Worm (Caenorhabditis elegans) whole organism, mixed stage, embryonic: ENCODE data around the gene B0280.2.

Experiments used
- M03D4.4 ChIP-seq: sonication (generic microtip); optimal IDR thresholded peaks from 2 replicates; lab custom pipeline; 2017; ENCODE audit warnings: mild to moderate bottlenecking, missing genetic modification characterization, missing compliant biosample characterization
- bed-3 ChIP-seq: fragments of 200-800 bp; sonication (Bioruptor generic); optimal IDR thresholded peaks from 3 replicates; lab custom pipeline; 2018; ENCODE audit warnings: mild to moderate bottlenecking, missing genetic modification characterization, moderate library complexity, missing compliant biosample characterization
- ceh-39 ChIP-seq: fragments of 150-350 bp; optimal IDR thresholded peaks from 2 replicates; lab custom pipeline; 2014; ENCODE audit warnings: missing biosample characterization, missing genetic modification characterization
- ceh-43 ChIP-seq: fragments of 200-800 bp; sonication (Bioruptor generic); optimal IDR thresholded peaks from 2 replicates; lab custom pipeline; 2018; ENCODE audit warnings: mild to moderate bottlenecking, missing genetic modification characterization, moderate library complexity, missing compliant biosample characterization
- ces-1 ChIP-seq: fragments of 150-350 bp; optimal IDR thresholded peaks from 2 replicates; lab custom pipeline; 2014; ENCODE audit warnings: missing biosample characterization, missing genetic modification reagents, missing genetic modification characterization
- cnd-1 ChIP-seq: fragments of 200-800 bp; sonication (Bioruptor generic); optimal IDR thresholded peaks from 2 replicates; lab custom pipeline; 2018; ENCODE audit warnings: mild to moderate bottlenecking, missing genetic modification characterization, missing compliant biosample characterization
- drap-1 ChIP-seq: fragments of 200-800 bp; sonication (Bioruptor generic); optimal IDR thresholded peaks from 3 replicates; lab custom pipeline; 2018; ENCODE audit warnings: mild to moderate bottlenecking, missing genetic modification characterization, missing compliant biosample characterization
- elt-1 ChIP-seq: sonication (generic microtip); optimal IDR thresholded peaks from 2 replicates; lab custom pipeline; 2017; ENCODE audit warnings: missing genetic modification characterization, mild to moderate bottlenecking, missing compliant biosample characterization, antibody characterized with exemption, moderate library complexity, borderline replicate concordance; ENCODE audit not compliant: insufficient read depth
- ham-2 ChIP-seq: fragments of 200-800 bp; sonication (Bioruptor generic); optimal IDR thresholded peaks from 2 replicates; lab custom pipeline; 2018; ENCODE audit warnings: mild to moderate bottlenecking, missing genetic modification characterization, missing compliant biosample characterization
- hlh-1 ChIP-seq: fragments of 150-350 bp; optimal IDR thresholded peaks from 2 replicates; lab custom pipeline; 2014; ENCODE audit warnings: missing biosample characterization, missing genetic modification reagents, missing genetic modification characterization
- lin-32 ChIP-seq: fragments of 200-800 bp; sonication (Bioruptor generic); optimal IDR thresholded peaks from 2 replicates; lab custom pipeline; 2018; ENCODE audit warnings: mild to moderate bottlenecking, missing genetic modification characterization, missing compliant biosample characterization
- lsy-2 ChIP-seq: fragments of 150-350 bp; optimal IDR thresholded peaks from 2 replicates; lab custom pipeline; 2014; ENCODE audit warnings: missing biosample characterization, missing genetic modification characterization
- mab-5 ChIP-seq: fragments of 150-350 bp; optimal IDR thresholded peaks from 2 replicates; lab custom pipeline; 2014; ENCODE audit warnings: missing biosample characterization, missing genetic modification characterization
- mep-1 ChIP-seq: fragments of 150-350 bp; optimal IDR thresholded peaks from 2 replicates; lab custom pipeline; 2017; ENCODE audit warnings: missing biosample characterization, missing genetic modification reagents, missing genetic modification characterization, inconsistent platforms
- mls-2 ChIP-seq: sonication (generic microtip); optimal IDR thresholded peaks from 2 replicates; lab custom pipeline; 2016; ENCODE audit warnings: mild to moderate bottlenecking, missing genetic modification characterization, moderate library complexity, missing compliant biosample characterization
- nhr-2 ChIP-seq: fragments of 150-350 bp; optimal IDR thresholded peaks from 2 replicates; lab custom pipeline; 2014; ENCODE audit warnings: missing biosample characterization, missing genetic modification characterization
- nhr-237 ChIP-seq: fragments of 150-350 bp; optimal IDR thresholded peaks from 2 replicates; lab custom pipeline; 2014; ENCODE audit warnings: missing biosample characterization, missing genetic modification characterization
- nhr-28 ChIP-seq: fragments of 150-350 bp; optimal IDR thresholded peaks from 2 replicates; lab custom pipeline; 2014; ENCODE audit warnings: missing biosample characterization, missing genetic modification characterization
- nhr-76 ChIP-seq: sonication (generic microtip); optimal IDR thresholded peaks from 2 replicates; lab custom pipeline; 2017; ENCODE audit warnings: missing biosample characterization, missing genetic modification characterization
- sem-2 ChIP-seq: fragments of 200-800 bp; sonication (Bioruptor generic); optimal IDR thresholded peaks from 2 replicates; lab custom pipeline; 2018; ENCODE audit warnings: mild to moderate bottlenecking, missing genetic modification characterization, missing compliant biosample characterization
- snpc-4 ChIP-seq: fragments of 150-350 bp; optimal IDR thresholded peaks from 2 replicates; lab custom pipeline; 2014; ENCODE audit warnings: missing biosample characterization, missing genetic modification characterization
- sptf-1 ChIP-seq: sonication (generic microtip); optimal IDR thresholded peaks from 2 replicates; lab custom pipeline; 2017; ENCODE audit warnings: mild to moderate bottlenecking, missing genetic modification characterization, moderate library complexity, missing compliant biosample characterization
- tbx-8 ChIP-seq: fragments of 200-800 bp; sonication (Bioruptor generic); optimal IDR thresholded peaks from 2 replicates; lab custom pipeline; 2018; ENCODE audit warnings: mild to moderate bottlenecking, missing genetic modification characterization, moderate library complexity, missing compliant biosample characterization
- unc-120 ChIP-seq: sonication (generic microtip); optimal IDR thresholded peaks from 2 replicates; lab custom pipeline; 2017; ENCODE audit warnings: missing genetic modification characterization, missing compliant biosample characterization; ENCODE audit not compliant: poor library complexity, severe bottlenecking
- zip-8 ChIP-seq: fragments of 150-350 bp; optimal IDR thresholded peaks from 2 replicates; lab custom pipeline; 2014; ENCODE audit warnings: missing biosample characterization, missing genetic modification characterization
- ztf-11 ChIP-seq: fragments of 150-350 bp; optimal IDR thresholded peaks from 2 replicates; lab custom pipeline; 2014; ENCODE audit warnings: missing biosample characterization, missing genetic modification characterization

B0280.2 gene

ce11 chrIII:7142172-7142601 lies 17.7 kb downstream of the B0280.2 start:
- TF ChIP-seq ces-1 (peak; percentile 5), unc-120 (tag; lab: Kevin White, UChicago) (no peak)

- no peak for TF ChIP-seq ceh-39
- TF ChIP-seq ces-1, result peak; percentile 72
- TF ChIP-seq nhr-2 (tag; lab: Kevin White, UChicago), result no peak
- TF ChIP-seq nhr-237 (tag; lab: Kevin White, UChicago), result no peak
- no peak for TF ChIP-seq lsy-2
- TF ChIP-seq tbx-8 (GFP tag; lab: Kevin White, UChicago), result no peak
- TF ChIP-seq mls-2 (tag; lab: Kevin White, UChicago), result no peak
- no peak for TF ChIP-seq ham-2
These were observed 20.3 kb downstream of the B0280.2 start, which contains the start of gene glr-2 for ce11 chrIII:7144749-7145148. Gene glr-2, minus strand, starts transcription at chrIII:7144959.

ce11 chrIII:7146341-7146740 lies 21.9 kb downstream of the B0280.2 start:
- TF ChIP-seq drap-1 (GFP tag; lab: Kevin White, UChicago), result no peak
- TF ChIP-seq M03D4.4, result no peak
- no peak for TF ChIP-seq snpc-4 (tag; lab: Kevin White, UChicago)
- TF ChIP-seq elt-1 (tag; lab: Kevin White, UChicago), result no peak
- TF ChIP-seq ceh-39, result no peak
- TF ChIP-seq ham-2, result no peak
- TF ChIP-seq lin-32 (GFP tag; lab: Kevin White, UChicago), result no peak
- no peak for TF ChIP-seq unc-120 (tag; lab: Kevin White, UChicago)

ce11 chrIII:7148191-7148590 lies 23.7 kb downstream of the B0280.2 start:
- TF ChIP-seq mls-2 (tag; lab: Kevin White, UChicago), result no peak
- no peak for TF ChIP-seq bed-3 (GFP tag; lab: Kevin White, UChicago)
- no peak for TF ChIP-seq lin-32 (GFP tag; lab: Kevin White, UChicago)
- no peak for TF ChIP-seq ceh-39
- TF ChIP-seq mep-1 (tag; lab: Kevin White, UChicago), result no peak
- no peak for TF ChIP-seq tbx-8 (GFP tag; lab: Kevin White, UChicago)
- no peak for TF ChIP-seq nhr-237 (tag; lab: Kevin White, UChicago)
- no peak for TF ChIP-seq nhr-76 (tag; lab: Kevin White, UChicago)
- TF ChIP-seq snpc-4 (tag; lab: Kevin White, UChicago), result no peak
- TF ChIP-seq mab-5, result no peak
- TF ChIP-seq, all 35 proteins: peak for 0

ce11 chrIII:7150162-7150561 lies 25.7 kb downstream of the B0280.2 start:
- no peak for TF ChIP-seq nhr-76 (tag; lab: Kevin White, UChicago)
- TF ChIP-seq sptf-1 (tag; lab: Kevin White, UChicago), result no peak
- no peak for TF ChIP-seq unc-120 (tag; lab: Kevin White, UChicago)
- no peak for TF ChIP-seq sem-2 (GFP tag; lab: Kevin White, UChicago)
- TF ChIP-seq nhr-28, result no peak
- no peak for TF ChIP-seq bed-3 (GFP tag; lab: Kevin White, UChicago)
- no peak for TF ChIP-seq ces-1
- TF ChIP-seq drap-1 (GFP tag; lab: Kevin White, UChicago), result no peak
- TF ChIP-seq mls-2 (tag; lab: Kevin White, UChicago), result no peak
- TF ChIP-seq snpc-4 (tag; lab: Kevin White, UChicago), result no peak
- no peak for TF ChIP-seq cnd-1
- TF ChIP-seq mab-5, result no peak
- no peak for TF ChIP-seq tbx-8 (GFP tag; lab: Kevin White, UChicago)
- no peak for TF ChIP-seq mep-1 (tag; lab: Kevin White, UChicago)
- TF ChIP-seq lin-32 (GFP tag; lab: Kevin White, UChicago), result no peak
- no peak for TF ChIP-seq ceh-43 (GFP tag; lab: Kevin White, UChicago)
- no peak for TF ChIP-seq hlh-1 (tag; lab: Kevin White, UChicago)

- no peak for TF ChIP-seq mab-5
- no peak for TF ChIP-seq unc-120 (tag; lab: Kevin White, UChicago)
- no peak for TF ChIP-seq zip-8 (tag; lab: Kevin White, UChicago)
- no peak for TF ChIP-seq tbx-8 (GFP tag; lab: Kevin White, UChicago)
- TF ChIP-seq nhr-2 (tag; lab: Kevin White, UChicago), result no peak
- no peak for TF ChIP-seq elt-1 (tag; lab: Kevin White, UChicago)
- TF ChIP-seq snpc-4 (tag; lab: Kevin White, UChicago), result no peak
- no peak for TF ChIP-seq ztf-11
- TF ChIP-seq, all 35 proteins: peak for 0
These were observed 28.1 kb downstream of the B0280.2 start for ce11 chrIII:7152569-7152968.
